Worm (Caenorhabditis elegans): ENCODE results near the gene ZK945.6.

ZK945.6 gene

DNA sequence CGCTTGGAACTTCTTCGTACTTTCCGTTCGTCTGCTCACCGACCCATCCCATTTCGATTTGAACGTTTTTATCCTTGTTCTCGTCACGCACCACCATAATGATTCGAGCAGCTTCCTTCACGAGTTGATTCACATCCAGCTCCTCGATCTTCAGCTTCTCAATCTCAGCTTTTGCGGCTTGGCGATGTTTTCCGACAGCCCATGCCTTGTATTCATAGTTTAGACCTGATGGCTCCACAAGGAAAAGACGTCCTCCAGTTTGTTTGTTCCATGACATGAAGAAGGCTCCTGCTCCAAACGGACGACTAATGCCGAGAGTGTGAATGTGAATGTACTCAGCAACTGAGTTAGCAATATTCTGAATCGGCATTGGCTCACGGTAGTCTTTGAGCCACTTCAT is 7.7 kb downstream of the ZK945.6 start:
- peak; percentile 96 for TF ChIP-seq aha-1 (tag)
- TF ChIP-seq ceh-28 (tag; optimal IDR thresholded peaks at IDR 0.05) = no peak

DNA sequence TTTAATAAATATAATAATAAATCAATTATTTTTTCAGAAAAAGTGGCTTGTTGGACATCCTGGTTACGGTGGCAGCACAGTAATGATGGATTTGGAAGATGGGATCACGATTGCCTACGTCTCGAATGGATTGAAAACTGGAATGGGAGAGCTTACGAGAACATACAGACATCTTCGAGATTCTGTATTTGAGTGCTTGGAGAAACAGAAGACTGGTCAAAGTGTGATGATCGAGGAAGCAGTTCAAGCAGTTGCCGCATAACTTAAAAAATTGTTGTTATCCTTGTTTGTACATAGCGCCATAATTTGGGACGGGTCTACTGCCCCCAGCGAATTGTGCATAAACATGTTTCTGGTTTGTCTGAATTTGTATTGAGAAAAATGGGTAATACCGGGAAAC is 8.3 kb downstream of the ZK945.6 start:
- TF ChIP-seq rbr-2 (tag; optimal IDR thresholded peaks at IDR 0.05) = no peak
- TF ChIP-seq nhr-102 (tag; optimal IDR thresholded peaks at IDR 0.05) = no peak
- no peak for TF ChIP-seq Y48G9A.11 (GFP tag; IDR thresholded peaks at IDR 0.05)
- TF ChIP-seq lin-38 (GFP tag; IDR thresholded peaks at IDR 0.05) = 0 out of 2 replicates have a peak, but pooled peaks have one; percentile 25
- TF ChIP-seq ztf-11 (tag; optimal IDR thresholded peaks at IDR 0.05) = no peak
- no peak for TF ChIP-seq unc-130 (GFP tag; optimal IDR thresholded peaks at IDR 0.05)
- TF ChIP-seq nhr-11 (tag; optimal IDR thresholded peaks at IDR 0.05) = no peak
- TF ChIP-seq daf-16 (GFP tag; optimal IDR thresholded peaks at IDR 0.05) = no peak
- TF ChIP-seq daf-16 (tag; optimal IDR thresholded peaks at IDR 0.05) = peak; percentile 17
- no peak for TF ChIP-seq F10B5.3 (tag; optimal IDR thresholded peaks at IDR 0.05)
- TF ChIP-seq snpc-4 (tag; optimal IDR thresholded peaks at IDR 0.05) = no peak
- TF ChIP-seq F26F4.8 (GFP tag; conservative IDR thresholded peaks at IDR 0.05) = no peak
- TF ChIP-seq zfp-3 (GFP tag; conservative IDR thresholded peaks at IDR 0.05) = no peak
- TF ChIP-seq egl-43 (GFP tag; IDR thresholded peaks at IDR 0.05) = no peak
- TF ChIP-seq madf-9 (GFP tag; conservative IDR thresholded peaks at IDR 0.05) = no peak
- no peak for TF ChIP-seq pqm-1 (tag; optimal IDR thresholded peaks at IDR 0.05)
- no peak for TF ChIP-seq unc-62 (GFP tag; optimal IDR thresholded peaks at IDR 0.05 in 1 of 2)
- TF ChIP-seq unc-62 (tag; optimal IDR thresholded peaks at IDR 0.05) = no peak
- TF ChIP-seq dve-1 (tag; optimal IDR thresholded peaks at IDR 0.05; ENCODE audit: insufficient read depth) = no peak
- TF ChIP-seq ztf-7 (tag; optimal IDR thresholded peaks at IDR 0.05) = no peak
- peak; percentile 47; the same call in 1 of the 2 replicates for TF ChIP-seq pha-4 (GFP tag; IDR thresholded peaks at IDR 0.05)
- no peak for TF ChIP-seq pha-4 (tag; optimal IDR thresholded peaks at IDR 0.05)

DNA sequence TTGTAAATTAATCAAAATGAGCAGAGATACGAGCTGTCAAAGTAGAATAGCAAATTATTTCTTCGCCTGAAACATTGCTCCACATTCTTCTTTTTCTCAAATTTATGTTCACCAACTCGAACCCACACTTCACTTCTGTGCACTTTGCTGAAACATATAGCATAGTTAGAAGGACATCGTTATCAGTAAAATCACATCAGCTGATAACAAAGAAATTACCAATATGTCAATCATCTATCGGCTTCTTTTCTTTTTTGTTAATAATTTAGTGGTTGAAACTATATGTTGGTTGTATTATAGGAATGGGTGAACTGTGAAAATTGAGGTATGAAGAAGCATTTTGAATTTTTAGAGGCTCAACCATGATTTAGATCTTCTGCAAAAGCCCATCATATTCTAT is 11.5 kb downstream of the ZK945.6 start:
- TF ChIP-seq hlh-11 (tag; optimal IDR thresholded peaks at IDR 0.05) (peak; percentile 52), T20F7.1 (GFP tag; optimal IDR thresholded peaks at IDR 0.05) (peak; percentile 44), ces-1 (GFP tag; optimal IDR thresholded peaks at IDR 0.05) (no peak), dmd-6 (GFP tag; IDR thresholded peaks at IDR 0.05) (peak; percentile 62), pqm-1 (tag; optimal IDR thresholded peaks at IDR 0.05) (peak; percentile 74), dve-1 (tag; optimal IDR thresholded peaks at IDR 0.05; ENCODE audit: insufficient read depth) (peak; percentile 60), skn-1 (tag; optimal IDR thresholded peaks at IDR 0.05) (no peak), gei-8 (GFP tag; optimal IDR thresholded peaks at IDR 0.05) (no peak), nhr-77 (tag; optimal IDR thresholded peaks at IDR 0.05) (peak; percentile 37), unc-62 (GFP tag; optimal IDR thresholded peaks at IDR 0.05 in 1 of 2) (peak in 1 of 2 experiments; percentile 51), unc-62 (tag; optimal IDR thresholded peaks at IDR 0.05) (no peak), php-3 (GFP tag; IDR thresholded peaks at IDR 0.05) (peak; percentile 28; the same call in 1 of the 2 replicates), nhr-28 (tag; optimal IDR thresholded peaks at IDR 0.05) (peak; percentile 86), daf-16 (GFP tag; optimal IDR thresholded peaks at IDR 0.05) (no peak), daf-16 (tag; optimal IDR thresholded peaks at IDR 0.05) (peak; percentile 55), lir-3 (tag; optimal IDR thresholded peaks at IDR 0.05) (no peak)

DNA sequence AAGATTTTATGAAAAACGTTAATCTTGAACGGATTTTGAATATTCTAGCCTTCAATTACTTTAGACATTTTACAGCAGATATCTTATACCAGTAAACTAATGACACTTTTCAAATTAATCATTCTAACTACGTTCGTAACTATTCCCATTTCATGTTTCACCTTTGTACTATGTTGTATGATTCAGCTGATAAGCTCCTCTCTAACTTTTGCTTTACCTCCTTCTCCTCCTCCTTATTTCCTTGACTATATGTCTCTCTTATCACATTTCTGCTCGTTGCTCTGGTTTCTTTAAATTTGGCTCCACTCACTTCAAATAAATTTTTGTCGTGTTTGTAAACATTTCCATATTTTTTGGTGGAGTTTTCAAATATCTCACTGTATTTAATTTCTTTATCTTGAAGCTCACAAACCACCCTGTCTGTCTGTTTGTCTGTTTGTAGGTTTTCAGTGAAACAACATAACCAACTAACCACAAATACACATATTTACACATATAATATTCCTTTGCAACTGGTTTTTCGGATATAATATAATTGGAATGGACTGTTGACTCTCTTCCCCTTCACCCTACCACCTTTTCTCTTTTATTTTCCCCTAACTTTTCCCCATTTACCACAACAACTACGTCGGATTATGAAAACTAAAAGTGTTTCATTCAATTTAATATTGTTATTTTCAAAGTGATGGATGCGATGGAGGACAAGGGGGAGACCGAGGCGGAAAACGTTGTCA is 12.4 kb downstream of the ZK945.6 start, which contains the start of gene lact-2:
TSS of gene lact-2 (plus strand) at position 684 of the 734 bp plus-strand sequence.
- TF ChIP-seq egl-27 (tag; optimal IDR thresholded peaks at IDR 0.05) (no peak), unc-62 (GFP tag; optimal IDR thresholded peaks at IDR 0.05 in 1 of 2) (peak in 1 of 2 experiments; percentile 55), unc-62 (tag; optimal IDR thresholded peaks at IDR 0.05) (no peak), daf-16 (GFP tag; optimal IDR thresholded peaks at IDR 0.05) (no peak), daf-16 (tag; optimal IDR thresholded peaks at IDR 0.05) (peak; percentile 55), pqm-1 (tag; optimal IDR thresholded peaks at IDR 0.05) (peak; percentile 89), hlh-11 (tag; optimal IDR thresholded peaks at IDR 0.05) (peak; percentile 44), nhr-28 (tag; optimal IDR thresholded peaks at IDR 0.05) (peak; percentile 66)

Data from whole organism, L4 larva.